Worm (Caenorhabditis elegans): ENCODE data around the gene C08F1.10.

The C08F1.10 gene

DNA sequence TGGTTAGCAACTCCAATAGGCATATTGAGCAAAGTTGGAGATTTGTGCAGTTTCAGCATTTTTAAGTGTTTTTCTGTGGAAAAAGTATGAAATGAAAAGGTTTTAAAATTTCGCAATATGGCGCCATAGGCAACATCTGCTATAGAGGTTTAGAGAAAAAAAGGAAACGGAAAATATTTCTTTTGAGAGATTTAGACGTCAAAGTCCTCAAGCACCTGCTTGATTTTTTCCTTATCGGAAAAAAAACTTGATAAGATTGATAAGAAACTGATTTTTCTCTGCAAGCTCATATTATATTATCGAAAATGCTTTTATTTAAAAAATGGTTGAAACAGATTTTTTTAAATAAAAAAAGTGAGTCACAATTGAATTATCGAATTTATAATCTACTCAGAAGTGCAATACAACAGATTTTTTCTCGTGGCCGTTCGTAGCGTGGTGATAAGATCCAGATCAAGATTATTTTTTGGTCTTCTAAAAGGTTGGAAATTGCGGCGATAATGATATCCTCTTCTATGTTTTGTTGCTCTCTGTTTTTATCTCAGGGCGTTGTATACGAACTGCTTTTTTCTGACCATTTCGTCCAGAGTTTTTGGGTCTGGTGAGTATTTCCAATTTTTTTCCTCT lies 33.9 kb upstream of the C08F1.10 start, which contains the start of gene fbxc-19 (continued):
- TF ChIP-seq nhr-77 (tag; optimal IDR thresholded peaks at IDR 0.05), result peak; percentile 86
- peak; percentile 14 for TF ChIP-seq mxl-3 (GFP tag; optimal IDR thresholded peaks at IDR 0.05)
- peak; percentile 90 for TF ChIP-seq dmd-6 (GFP tag; IDR thresholded peaks at IDR 0.05)
- no peak for TF ChIP-seq egl-27 (tag; optimal IDR thresholded peaks at IDR 0.05)
- TF ChIP-seq nhr-28 (tag; optimal IDR thresholded peaks at IDR 0.05), result peak; percentile 83

DNA sequence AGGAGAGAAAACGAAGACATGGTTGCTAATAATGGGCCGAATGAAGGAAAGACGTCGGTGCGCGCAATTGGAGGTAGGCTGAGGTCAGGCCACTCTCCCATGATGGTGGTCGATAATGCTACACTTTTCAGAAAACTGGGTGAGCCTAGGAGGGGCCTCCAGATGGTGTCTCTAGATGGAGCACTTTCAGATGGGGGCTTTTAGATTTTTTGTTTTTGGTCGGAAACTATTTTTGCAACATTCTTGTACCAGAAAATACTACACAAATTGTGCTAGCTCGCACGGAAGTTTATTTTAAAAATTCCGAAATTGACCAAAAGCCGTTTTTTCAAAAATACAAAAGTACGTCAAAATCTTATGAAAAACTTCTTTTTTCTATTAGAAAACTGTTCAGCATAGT lies 32.2 kb upstream of the C08F1.10 start, which contains the start of gene fbxb-10:
Gene fbxb-10 (minus strand): TSS at position 101 of the 400 bp plus-strand sequence.
- 0 out of 2 replicates have a peak, but pooled peaks have one; percentile 9 for TF ChIP-seq arid-1 (GFP tag; conservative IDR thresholded peaks at IDR 0.05)
- TF ChIP-seq ceh-32 (tag; optimal IDR thresholded peaks at IDR 0.05; ENCODE audit: poor library complexity), result no peak
- no peak for TF ChIP-seq unc-62 (GFP tag; optimal IDR thresholded peaks at IDR 0.05 in 1 of 2)
- no peak for TF ChIP-seq unc-62 (tag; optimal IDR thresholded peaks at IDR 0.05)
- no peak for TF ChIP-seq pha-4 (GFP tag; IDR thresholded peaks at IDR 0.05)
- no peak for TF ChIP-seq pha-4 (tag; optimal IDR thresholded peaks at IDR 0.05)
- no peak for TF ChIP-seq unc-130 (GFP tag; optimal IDR thresholded peaks at IDR 0.05)

DNA sequence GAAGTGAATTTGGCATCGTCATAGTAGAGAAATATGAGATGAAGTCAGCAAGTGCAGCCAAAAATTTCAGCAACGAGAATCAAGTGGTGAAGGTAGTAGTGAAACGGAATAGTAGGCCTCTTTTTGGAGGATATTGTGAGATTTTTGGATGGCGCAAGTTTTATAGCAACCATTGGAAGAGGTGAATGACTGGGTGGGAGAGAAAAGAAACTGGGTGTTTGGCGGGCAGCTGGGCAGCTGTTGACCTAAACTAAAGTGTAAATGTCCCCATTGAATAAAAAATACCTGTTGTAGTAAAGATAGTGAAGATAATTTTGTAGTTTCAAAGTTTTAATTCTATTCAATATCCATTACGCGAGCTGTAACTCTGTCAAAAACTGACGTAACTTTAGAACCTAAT lies 29.9 kb upstream of the C08F1.10 start:
- TF ChIP-seq ceh-62 (tag; optimal IDR thresholded peaks at IDR 0.05) (no peak), nhr-77 (tag; optimal IDR thresholded peaks at IDR 0.05) (no peak), ctbp-1 (GFP tag; IDR thresholded peaks at IDR 0.05) (no peak), saeg-2 (GFP tag; IDR thresholded peaks at IDR 0.05) (no peak), madf-9 (GFP tag; conservative IDR thresholded peaks at IDR 0.05) (no peak), hif-1 (tag; optimal IDR thresholded peaks at IDR 0.05) (no peak), spr-1 (tag; optimal IDR thresholded peaks at IDR 0.05) (no peak), zfp-3 (GFP tag; conservative IDR thresholded peaks at IDR 0.05) (no peak), tag-97 (GFP tag; IDR thresholded peaks at IDR 0.05) (no peak), daf-12 (tag; optimal IDR thresholded peaks at IDR 0.05) (no peak), snpc-1.2 (GFP tag; IDR thresholded peaks at IDR 0.05) (no peak), tra-1 (GFP tag; IDR thresholded peaks at IDR 0.05) (no peak), sdz-12 (GFP tag; optimal IDR thresholded peaks at IDR 0.05) (no peak), D1046.2 (GFP tag; IDR thresholded peaks at IDR 0.05) (no peak), egl-43 (GFP tag; IDR thresholded peaks at IDR 0.05) (no peak)

DNA sequence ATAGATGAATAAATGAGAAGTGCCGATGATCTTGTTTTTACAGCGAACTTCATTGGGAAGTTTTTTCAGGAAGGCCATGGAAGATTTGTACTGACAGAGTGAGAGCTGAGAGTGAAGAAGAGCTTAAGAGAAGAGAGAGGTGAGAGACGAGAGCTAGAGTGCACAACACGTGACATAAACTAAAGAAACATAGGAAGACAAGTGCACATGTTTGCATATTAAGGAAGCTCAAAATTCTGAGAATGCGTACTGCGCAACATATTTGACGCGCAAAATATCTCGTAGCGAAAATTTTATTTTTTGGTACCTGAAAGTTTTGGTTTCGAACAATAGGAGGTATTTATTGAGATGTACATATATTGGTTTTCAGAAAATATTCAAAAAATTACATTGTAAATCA lies 22.1 kb upstream of the C08F1.10 start, which contains the start of gene C08F1.8:
Gene C08F1.8 (minus strand): TSS at position 101 of the 400 bp plus-strand sequence.
- TF ChIP-seq unc-39 (tag; optimal IDR thresholded peaks at IDR 0.05), result no peak
- TF ChIP-seq ama-1 (optimal IDR thresholded peaks at IDR 0.05), result no peak
- no peak for TF ChIP-seq set-16 (GFP tag; IDR thresholded peaks at IDR 0.05)
- no peak for TF ChIP-seq nhr-25 (tag; optimal IDR thresholded peaks at IDR 0.05; ENCODE audit: borderline replicate concordance, insufficient read depth)
- no peak for TF ChIP-seq ztf-7 (tag; optimal IDR thresholded peaks at IDR 0.05)
- no peak for TF ChIP-seq daf-16 (GFP tag; optimal IDR thresholded peaks at IDR 0.05)
- no peak for TF ChIP-seq daf-16 (tag; optimal IDR thresholded peaks at IDR 0.05)
- TF ChIP-seq Y5F2A.4 (GFP tag; optimal IDR thresholded peaks at IDR 0.05), result no peak
- TF ChIP-seq nhr-76 (tag; optimal IDR thresholded peaks at IDR 0.05), result no peak
- no peak for TF ChIP-seq mep-1 (tag; optimal IDR thresholded peaks at IDR 0.05)
- TF ChIP-seq rbr-2 (tag; optimal IDR thresholded peaks at IDR 0.05), result no peak
- no peak for TF ChIP-seq hif-1 (tag; optimal IDR thresholded peaks at IDR 0.05)
- no peak for TF ChIP-seq dve-1 (tag; optimal IDR thresholded peaks at IDR 0.05; ENCODE audit: insufficient read depth)
- TF ChIP-seq lim-7 (GFP tag; IDR thresholded peaks at IDR 0.05), result no peak
- no peak for TF ChIP-seq nhr-11 (tag; optimal IDR thresholded peaks at IDR 0.05)
- no peak for TF ChIP-seq madf-9 (GFP tag; conservative IDR thresholded peaks at IDR 0.05)
